Fruit fly (Drosophila melanogaster) whole organism, embryonic: ENCODE results near the gene Hasp.

ENCODE experiments used
- Bdp1 ChIP-seq: fragments of 200-800 bp; sonication (Bioruptor generic); optimal IDR thresholded peaks from 3 replicates; lab custom pipeline; 2016; ENCODE audit warnings: missing biosample characterization, missing genetic modification characterization
- CG10209 ChIP-seq: fragments of 200-800 bp; sonication (Bioruptor generic); optimal IDR thresholded peaks from 3 replicates; lab custom pipeline; 2017; ENCODE audit warnings: missing biosample characterization, mild to moderate bottlenecking, missing genetic modification characterization, missing genetic modification reagents
- CG10431 ChIP-seq: fragments of 200-800 bp; sonication (Bioruptor generic); optimal IDR thresholded peaks from 3 replicates; lab custom pipeline; 2018; ENCODE audit warnings: missing biosample characterization, mild to moderate bottlenecking, missing genetic modification characterization
- CG11560 ChIP-seq: fragments of 200-800 bp; sonication (Bioruptor generic); IDR thresholded peaks from 3 replicates; pipeline ENCODE4 v1.3.6; 2022; ENCODE audit warnings: missing biosample characterization, missing genetic modification characterization
- CG11696 ChIP-seq: fragments of 200-800 bp; sonication (Bioruptor generic); IDR thresholded peaks from 2 replicates; pipeline ENCODE4 v1.3.6; 2022; ENCODE audit warnings: missing biosample characterization, missing genetic modification characterization
- CG12744 ChIP-seq: fragments of 200-800 bp; sonication (Bioruptor generic); optimal IDR thresholded peaks from 2 replicates; lab custom pipeline; 2016; ENCODE audit warnings: missing biosample characterization, missing genetic modification characterization
- CG14860 ChIP-seq: fragments of 200-800 bp; sonication (Bioruptor generic); IDR thresholded peaks from 3 replicates; pipeline ENCODE4 v1.3.6; 2022; ENCODE audit warnings: missing biosample characterization, missing genetic modification characterization; ENCODE audit not compliant: partially characterized antibody
- CG16813 ChIP-seq: fragments of 200-800 bp; sonication (Bioruptor generic); IDR thresholded peaks from 3 replicates; pipeline ENCODE4 v1.3.6; 2022; ENCODE audit warnings: missing biosample characterization, missing genetic modification characterization; ENCODE audit not compliant: partially characterized antibody
- CG16815 ChIP-seq: fragments of 200-800 bp; sonication (Bioruptor generic); optimal IDR thresholded peaks from 3 replicates; lab custom pipeline; 2017; ENCODE audit warnings: missing biosample characterization, mild to moderate bottlenecking, missing genetic modification characterization
- CG18262 ChIP-seq: fragments of 200-800 bp; optimal IDR thresholded peaks from 3 replicates; lab custom pipeline; 2019; ENCODE audit warnings: missing biosample characterization, mild to moderate bottlenecking, missing genetic modification characterization, moderate library complexity
- CG31441 ChIP-seq: fragments of 200-800 bp; sonication (Bioruptor generic); IDR thresholded peaks from 2 replicates; pipeline ENCODE4 v1.3.6; 2022; ENCODE audit warnings: missing biosample characterization, missing genetic modification characterization
- CG7357 ChIP-seq: fragments of 200-800 bp; sonication (Bioruptor generic); IDR thresholded peaks from 3 replicates; pipeline ENCODE4 v1.3.6; 2022; ENCODE audit warnings: missing biosample characterization, missing genetic modification characterization
- CG7372 ChIP-seq: fragments of 200-800 bp; sonication (Bioruptor generic); IDR thresholded peaks from 2 replicates; pipeline ENCODE4 v1.3.6; 2022; ENCODE audit warnings: missing biosample characterization, missing genetic modification characterization
- CG7556 ChIP-seq: fragments of 200-800 bp; sonication (Bioruptor generic); optimal IDR thresholded peaks from 2 replicates; lab custom pipeline; 2017; ENCODE audit warnings: missing biosample characterization, mild to moderate bottlenecking, missing genetic modification characterization
- Dp ChIP-seq: fragments of 200-800 bp; sonication (Bioruptor generic); optimal IDR thresholded peaks from 2 replicates; lab custom pipeline; 2018; ENCODE audit warnings: missing biosample characterization, mild to moderate bottlenecking, missing genetic modification characterization, moderate library complexity
- E2f2 ChIP-seq: fragments of 200-800 bp; sonication (Bioruptor generic); IDR thresholded peaks from 2 replicates; pipeline ENCODE4 v1.3.6; 2022; ENCODE audit warnings: missing biosample characterization, missing genetic modification characterization
- Fer3 ChIP-seq: fragments of 200-800 bp; sonication (Bioruptor generic); optimal IDR thresholded peaks from 2 replicates; lab custom pipeline; 2018; ENCODE audit warnings: missing biosample characterization, mild to moderate bottlenecking, missing genetic modification characterization, moderate library complexity
- Hr51 ChIP-seq, 2 experiments: fragments of 200-800 bp; sonication (Bioruptor generic); optimal IDR thresholded peaks; 2 replicates in 1 of 2; 3 replicates in 1 of 2; lab custom pipeline; 2016 to 2018; ENCODE audit warnings: missing biosample characterization in 2 of 2, missing genetic modification characterization in 2 of 2, mild to moderate bottlenecking in 1 of 2, moderate library complexity in 1 of 2
- Rfx ChIP-seq: fragments of 200-800 bp; sonication (Bioruptor generic); IDR thresholded peaks from 2 replicates; pipeline ENCODE4 v1.3.6; 2022; ENCODE audit warnings: missing biosample characterization, missing genetic modification characterization
- Stat92E ChIP-seq, 3 experiments: fragments of >200 bp in 2 of 3; fragments of 200-800 bp in 1 of 3; sonication (Bioruptor generic) in 1 of 3; optimal IDR thresholded peaks; 2 replicates each; lab custom pipeline; 2017 to 2019; ENCODE audit warnings: missing biosample characterization in 3 of 3, missing genetic modification characterization in 3 of 3, mild to moderate bottlenecking in 1 of 3, moderate library complexity in 1 of 3
- Tbp ChIP-seq: fragments of >200 bp; optimal IDR thresholded peaks from 2 replicates; lab custom pipeline; 2018; ENCODE audit warnings: missing biosample characterization, missing genetic modification characterization
- Vsx1 ChIP-seq: fragments of 200-800 bp; sonication (Bioruptor generic); optimal IDR thresholded peaks from 2 replicates; lab custom pipeline; 2017; ENCODE audit warnings: missing biosample characterization, mild to moderate bottlenecking, missing genetic modification characterization, missing genetic modification reagents
- YL-1 ChIP-seq: fragments of 200-800 bp; sonication (Bioruptor generic); optimal IDR thresholded peaks from 3 replicates; lab custom pipeline; 2017; ENCODE audit warnings: missing biosample characterization, mild to moderate bottlenecking, missing genetic modification characterization
- ab ChIP-seq: fragments of 200-800 bp; sonication (Bioruptor generic); optimal IDR thresholded peaks from 2 replicates; lab custom pipeline; 2016; ENCODE audit warnings: missing biosample characterization, missing genetic modification characterization
- ase ChIP-seq: fragments of 200-800 bp; sonication (Bioruptor generic); IDR thresholded peaks from 3 replicates; pipeline ENCODE4 v1.3.6; 2022; ENCODE audit warnings: missing biosample characterization, missing genetic modification characterization
- br ChIP-seq: fragments of >200 bp; optimal IDR thresholded peaks from 2 replicates; lab custom pipeline; 2017
- crc ChIP-seq: fragments of 200-800 bp; sonication (Bioruptor generic); optimal IDR thresholded peaks from 2 replicates; lab custom pipeline; 2016; ENCODE audit warnings: missing biosample characterization, missing genetic modification characterization
- croc ChIP-seq: fragments of 200-800 bp; sonication (Bioruptor generic); conservative IDR thresholded peaks from 3 replicates; pipeline ENCODE4 v1.3.6; 2022; ENCODE audit warnings: missing biosample characterization, missing genetic modification characterization
- crol ChIP-seq: fragments of 200-800 bp; sonication (Bioruptor generic); IDR thresholded peaks from 2 replicates; pipeline ENCODE4 v1.3.6; 2022; ENCODE audit warnings: missing biosample characterization, missing genetic modification characterization
- disco-r ChIP-seq: fragments of 200-800 bp; sonication (Bioruptor generic); optimal IDR thresholded peaks from 2 replicates; lab custom pipeline; 2016; ENCODE audit warnings: missing biosample characterization, missing genetic modification characterization
- dysf ChIP-seq: fragments of 200-800 bp; sonication (Bioruptor generic); IDR thresholded peaks from 3 replicates; pipeline ENCODE4 v1.3.6; 2022; ENCODE audit warnings: missing biosample characterization, missing genetic modification characterization
- emc ChIP-seq: fragments of 200-800 bp; sonication (Bioruptor generic); optimal IDR thresholded peaks from 2 replicates; lab custom pipeline; 2016; ENCODE audit warnings: missing biosample characterization, missing genetic modification characterization
- en ChIP-seq: fragments of 200-800 bp; sonication (Bioruptor generic); optimal IDR thresholded peaks from 2 replicates; lab custom pipeline; 2016; ENCODE audit warnings: missing biosample characterization, missing genetic modification characterization
- ewg ChIP-seq: fragments of 200-800 bp; sonication (Bioruptor generic); optimal IDR thresholded peaks from 3 replicates; lab custom pipeline; 2017; ENCODE audit warnings: mild to moderate bottlenecking, missing biosample characterization, missing genetic modification reagents, missing genetic modification characterization
- exex ChIP-seq: fragments of 200-800 bp; sonication (Bioruptor generic); optimal IDR thresholded peaks from 4 replicates; lab custom pipeline; 2018; ENCODE audit warnings: missing biosample characterization, mild to moderate bottlenecking, missing genetic modification characterization, moderate library complexity
- fru ChIP-seq: fragments of >200 bp; optimal IDR thresholded peaks from 2 replicates; lab custom pipeline; 2017
- ftz-f1 ChIP-seq: fragments of 200-800 bp; sonication (Bioruptor generic); optimal IDR thresholded peaks from 2 replicates; lab custom pipeline; 2016; ENCODE audit warnings: missing biosample characterization, missing genetic modification characterization
- grn ChIP-seq: fragments of 200-800 bp; sonication (Bioruptor generic); optimal IDR thresholded peaks from 3 replicates; lab custom pipeline; 2017; ENCODE audit warnings: missing biosample characterization, missing genetic modification characterization
- hkb ChIP-seq, 2 experiments: fragments of 200-800 bp in 1 of 2; fragments of >200 bp in 1 of 2; sonication (Bioruptor generic) in 1 of 2; IDR thresholded peaks in 1 of 2; optimal IDR thresholded peaks in 1 of 2; 2 replicates each; pipeline versions ENCODE4 v1.3.6 to Lab custom; 2017 to 2022; ENCODE audit warnings: missing biosample characterization in 1 of 2, missing genetic modification characterization in 1 of 2
- lab ChIP-seq: fragments of 200-800 bp; sonication (Bioruptor generic); optimal IDR thresholded peaks from 3 replicates; lab custom pipeline; 2017; ENCODE audit warnings: missing biosample characterization, missing genetic modification characterization, mild to moderate bottlenecking, moderate library complexity, missing genetic modification reagents
- lilli ChIP-seq: fragments of 200-800 bp; sonication (Bioruptor generic); optimal IDR thresholded peaks from 3 replicates; lab custom pipeline; 2016; ENCODE audit warnings: missing biosample characterization, missing genetic modification characterization
- mam ChIP-seq: fragments of 200-800 bp; sonication (Bioruptor generic); optimal IDR thresholded peaks from 3 replicates; lab custom pipeline; 2016; ENCODE audit warnings: missing biosample characterization, missing genetic modification characterization
- nau ChIP-seq: fragments of 200-800 bp; sonication (Bioruptor generic); optimal IDR thresholded peaks from 3 replicates; lab custom pipeline; 2017; ENCODE audit warnings: missing biosample characterization, mild to moderate bottlenecking, missing genetic modification characterization, missing genetic modification reagents
- oc ChIP-seq: fragments of 200-800 bp; sonication (Bioruptor generic); optimal IDR thresholded peaks from 2 replicates; lab custom pipeline; 2018; ENCODE audit warnings: missing biosample characterization, mild to moderate bottlenecking, missing genetic modification characterization, moderate library complexity
- p53 ChIP-seq: fragments of 200-800 bp; sonication (Bioruptor generic); optimal IDR thresholded peaks from 2 replicates; lab custom pipeline; 2016; ENCODE audit warnings: missing biosample characterization, missing genetic modification characterization
- scrt ChIP-seq: fragments of 200-800 bp; sonication (Bioruptor generic); optimal IDR thresholded peaks from 2 replicates; lab custom pipeline; 2018; ENCODE audit warnings: missing biosample characterization, mild to moderate bottlenecking, missing genetic modification characterization, moderate library complexity
- tgo ChIP-seq: fragments of 200-800 bp; sonication (Bioruptor generic); IDR thresholded peaks from 3 replicates; pipeline ENCODE4 v1.3.6; 2022; ENCODE audit warnings: missing biosample characterization, missing genetic modification characterization
- tin ChIP-seq: fragments of 200-800 bp; sonication (Bioruptor generic); optimal IDR thresholded peaks from 3 replicates; lab custom pipeline; 2016; ENCODE audit warnings: missing biosample characterization, missing genetic modification characterization
- toy ChIP-seq: fragments of 200-800 bp; sonication (Bioruptor generic); IDR thresholded peaks from 2 replicates; pipeline ENCODE4 v1.3.6; 2022; ENCODE audit warnings: missing biosample characterization, missing genetic modification characterization
- vnd ChIP-seq: fragments of 200-800 bp; sonication (Bioruptor generic); IDR thresholded peaks from 3 replicates; pipeline ENCODE4 v1.3.6; 2022; ENCODE audit warnings: missing biosample characterization, missing genetic modification characterization; ENCODE audit not compliant: partially characterized antibody
- z ChIP-seq: fragments of 200-800 bp; sonication (Bioruptor generic); IDR thresholded peaks from 3 replicates; pipeline ENCODE4 v1.3.6; 2022; ENCODE audit warnings: missing biosample characterization, missing genetic modification characterization
- zen2 ChIP-seq: fragments of 200-800 bp; sonication (Bioruptor generic); IDR thresholded peaks from 3 replicates; pipeline ENCODE4 v1.3.6; 2022; ENCODE audit warnings: missing biosample characterization, missing genetic modification characterization; ENCODE audit not compliant: partially characterized antibody

Hasp gene

dm6 chr2L:19526316-19526715 is 9.3 kb upstream of the Hasp start, which contains the start of the genes Dpm1 and CG10137 (continued):
- peak; percentile 52; the same call in 2 of the 3 replicates for TF ChIP-seq CG16813
- TF ChIP-seq toy (GFP tag; lab: Robert Waterston, UW): no peak
- no peak for TF ChIP-seq mam (GFP tag; lab: Kevin White, UChicago)
- no peak for TF ChIP-seq hkb (optimal IDR thresholded peaks at IDR 0.05; lab: Kevin White, UChicago)
- no peak for TF ChIP-seq hkb (GFP tag; IDR thresholded peaks at IDR 0.05; lab: Robert Waterston, UW)
- TF ChIP-seq CG11560 (tag; lab: Robert Waterston, UW): no peak
- TF ChIP-seq YL-1: peak; percentile 35
- no peak for TF ChIP-seq CG7372 (GFP tag; lab: Robert Waterston, UW)
- TF ChIP-seq zen2 (GFP tag; lab: Robert Waterston, UW): peak; percentile 53; the same call in 1 of the 3 replicates
- no peak for TF ChIP-seq Rfx (GFP tag; lab: Robert Waterston, UW)
- TF ChIP-seq dysf: no peak
- TF ChIP-seq crol (GFP tag; lab: Robert Waterston, UW): no peak
- TF ChIP-seq nau (GFP tag; lab: Kevin White, UChicago): no peak
- no peak for TF ChIP-seq Vsx1 (GFP tag; lab: Kevin White, UChicago)
- TF ChIP-seq Tbp: no peak
- TF ChIP-seq emc: no peak
- TF ChIP-seq ab (GFP tag; lab: Kevin White, UChicago): no peak
- TF ChIP-seq Hr51 (GFP tag; optimal IDR thresholded peaks at IDR 0.05; lab: Kevin White, UChicago): no peak
- TF ChIP-seq ewg: no peak
- TF ChIP-seq CG14860 (GFP tag; lab: Robert Waterston, UW): no peak
- TF ChIP-seq Bdp1 (GFP tag; lab: Kevin White, UChicago): no peak
- no peak for TF ChIP-seq CG10209 (GFP tag; lab: Kevin White, UChicago)
- TF ChIP-seq oc: no peak
- no peak for TF ChIP-seq CG10431
- TF ChIP-seq Fer3 (tag; lab: Kevin White, UChicago): no peak
- no peak for TF ChIP-seq ftz-f1 (GFP tag; lab: Kevin White, UChicago)
- peak; percentile 62 for TF ChIP-seq E2f2 (GFP tag; lab: Robert Waterston, UW)
- TF ChIP-seq crc: no peak
- TF ChIP-seq vnd (GFP tag; lab: Robert Waterston, UW): no peak
- TF ChIP-seq Dp (GFP tag; lab: Kevin White, UChicago): peak; percentile 55
- no peak for TF ChIP-seq CG12744
- no peak for TF ChIP-seq z (GFP tag; lab: Robert Waterston, UW)
- no peak for TF ChIP-seq fru
- TF ChIP-seq CG31441 (GFP tag; lab: Robert Waterston, UW): no peak
- TF ChIP-seq en (GFP tag; lab: Kevin White, UChicago): no peak
- no peak for TF ChIP-seq tgo
- TF ChIP-seq scrt (GFP tag; lab: Kevin White, UChicago): no peak
- TF ChIP-seq CG7556 (GFP tag; lab: Kevin White, UChicago): no peak
- TF ChIP-seq lab (GFP tag; lab: Kevin White, UChicago): no peak
- TF ChIP-seq p53 (GFP tag; lab: Kevin White, UChicago): no peak
- TF ChIP-seq ase (GFP tag; lab: Robert Waterston, UW): no peak
- no peak for TF ChIP-seq CG11696 (GFP tag; lab: Robert Waterston, UW)
- no peak for TF ChIP-seq grn
- TF ChIP-seq br (lab: Kevin White, UChicago): no peak
- no peak for TF ChIP-seq Stat92E (GFP tag; optimal IDR thresholded peaks at IDR 0.05; lab: Kevin White, UChicago)
- no peak for TF ChIP-seq CG16815
- TF ChIP-seq lilli (GFP tag; lab: Kevin White, UChicago): no peak
- TF ChIP-seq exex (tag; lab: Kevin White, UChicago): peak; percentile 39
- TF ChIP-seq croc (GFP tag; lab: Robert Waterston, UW): no peak
- TF ChIP-seq CG7357 (GFP tag; lab: Robert Waterston, UW): no peak
- TF ChIP-seq CG18262: peak; percentile 1
- no peak for TF ChIP-seq tin (GFP tag; lab: Kevin White, UChicago)
- TF ChIP-seq disco-r (GFP tag; lab: Kevin White, UChicago): no peak
